Fruit fly (Drosophila melanogaster): ENCODE results near the gene CG13040.

CG13040 gene

DNA sequence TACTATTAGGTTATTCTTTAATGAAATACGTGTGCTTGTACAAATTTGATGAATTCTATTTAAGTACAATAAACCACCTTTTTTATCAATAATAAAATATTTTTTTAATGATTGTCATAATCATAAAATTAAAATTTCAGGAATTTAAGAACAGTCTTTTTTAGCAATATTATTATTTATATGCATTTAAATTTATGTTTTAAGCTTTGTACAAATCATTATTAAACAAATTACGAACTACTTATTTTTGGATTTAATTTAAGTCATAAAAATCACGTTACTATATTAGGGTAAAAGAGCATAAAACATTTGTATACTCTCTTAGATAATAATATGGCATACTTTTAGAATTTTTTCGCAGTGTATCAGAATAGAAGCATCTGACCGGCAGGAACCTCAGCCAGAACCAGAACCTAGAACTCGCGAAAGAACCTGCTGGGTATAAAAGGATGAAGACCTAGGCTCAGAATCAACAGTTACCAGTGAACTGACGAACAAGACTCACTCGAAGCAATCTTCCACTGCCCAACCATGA, 35.6 kb upstream of the CG13040 start, which contains the start of gene Cpr72Ea:
TSS of gene Cpr72Ea (plus strand) at position 485 of the 535 bp plus-strand sequence.
- peak; percentile 17 for TF ChIP-seq CG34367 (tag; optimal IDR thresholded peaks at IDR 0.05)
- TF ChIP-seq Ets98B (GFP tag; IDR thresholded peaks at IDR 0.05) = no peak
- peak; percentile 39 for TF ChIP-seq CG14655 (GFP tag; optimal IDR thresholded peaks at IDR 0.05)
- TF ChIP-seq D1 (tag; optimal IDR thresholded peaks at IDR 0.05) = peak; percentile 49
- TF ChIP-seq rn (GFP tag; IDR thresholded peaks at IDR 0.05) = no peak
- TF ChIP-seq CG13204 (GFP tag; optimal IDR thresholded peaks at IDR 0.05) = no peak
- peak; percentile 73 for TF ChIP-seq CG9948 (tag; optimal IDR thresholded peaks at IDR 0.05)
- TF ChIP-seq CG15710 (tag; optimal IDR thresholded peaks at IDR 0.05) = peak; percentile 55
- TF ChIP-seq CG32121 (GFP tag; IDR thresholded peaks at IDR 0.05) = no peak
- no peak for TF ChIP-seq Pif1B (GFP tag; optimal IDR thresholded peaks at IDR 0.05)
- TF ChIP-seq gl (tag; optimal IDR thresholded peaks at IDR 0.05) = no peak
- TF ChIP-seq CG8301 (tag; optimal IDR thresholded peaks at IDR 0.05) = no peak
- TF ChIP-seq CG8159 (tag; optimal IDR thresholded peaks at IDR 0.05) = peak; percentile 72
- no peak for TF ChIP-seq CG12605 (GFP tag; IDR thresholded peaks at IDR 0.05)
- no peak for TF ChIP-seq fd96Ca (GFP tag; IDR thresholded peaks at IDR 0.05)
- TF ChIP-seq EcR (GFP tag; optimal IDR thresholded peaks at IDR 0.05) = no peak
- no peak for TF ChIP-seq CG4496 (GFP tag; IDR thresholded peaks at IDR 0.05)
- TF ChIP-seq CG10348 (GFP tag; IDR thresholded peaks at IDR 0.05) = no peak
- TF ChIP-seq Snoo (tag; optimal IDR thresholded peaks at IDR 0.05) = no peak
- TF ChIP-seq Pif1A (GFP tag; optimal IDR thresholded peaks at IDR 0.05) = no peak
- peak; percentile 6 for TF ChIP-seq CG17806 (tag; optimal IDR thresholded peaks at IDR 0.05)

DNA sequence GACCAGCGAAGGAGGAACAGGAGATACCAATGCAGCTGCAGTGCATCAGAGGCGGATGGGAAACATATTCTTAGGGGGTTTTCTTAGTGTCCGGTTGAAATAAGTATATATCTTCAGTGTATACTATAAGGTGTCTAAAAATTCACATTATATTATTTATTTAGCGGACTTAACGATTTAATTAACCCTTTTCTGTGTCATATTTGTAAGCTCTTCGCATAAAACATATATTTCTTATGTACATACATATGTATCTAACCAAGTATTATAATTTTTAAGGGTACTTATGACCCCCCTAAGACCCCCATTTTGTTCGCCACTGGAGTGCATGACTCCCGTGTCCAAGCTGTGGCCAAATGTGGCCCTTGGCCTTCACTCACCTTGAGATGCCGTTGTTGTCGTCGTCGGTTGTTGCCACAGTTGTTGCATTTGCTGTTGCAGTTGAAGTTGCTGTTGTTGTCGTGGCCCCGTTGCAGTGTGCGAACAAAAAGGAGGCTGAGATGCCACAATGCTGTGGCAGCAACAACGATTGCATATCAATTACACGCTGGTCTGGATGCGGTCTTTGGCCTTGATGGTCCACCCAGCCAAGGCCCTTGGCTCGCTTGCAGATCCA, 34.8 kb upstream of the CG13040 start:
- TF ChIP-seq EcR (GFP tag; optimal IDR thresholded peaks at IDR 0.05) (peak; percentile 91), CG4496 (GFP tag; IDR thresholded peaks at IDR 0.05) (no peak), CG9948 (tag; optimal IDR thresholded peaks at IDR 0.05) (peak; percentile 98), CG10348 (GFP tag; IDR thresholded peaks at IDR 0.05) (no peak), rn (GFP tag; IDR thresholded peaks at IDR 0.05) (no peak), fd96Ca (GFP tag; IDR thresholded peaks at IDR 0.05) (0 out of 3 replicates have a peak, but pooled peaks have one; percentile 22), gl (tag; optimal IDR thresholded peaks at IDR 0.05) (peak; percentile 86), Ets98B (GFP tag; IDR thresholded peaks at IDR 0.05) (no peak), Pif1B (GFP tag; optimal IDR thresholded peaks at IDR 0.05) (peak; percentile 84), CG12605 (GFP tag; IDR thresholded peaks at IDR 0.05) (no peak), CG13204 (GFP tag; optimal IDR thresholded peaks at IDR 0.05) (peak; percentile 90), CG8301 (tag; optimal IDR thresholded peaks at IDR 0.05) (peak; percentile 67), CG32121 (GFP tag; IDR thresholded peaks at IDR 0.05) (no peak), CG15710 (tag; optimal IDR thresholded peaks at IDR 0.05) (peak; percentile 97), Snoo (tag; optimal IDR thresholded peaks at IDR 0.05) (peak; percentile 73), Pif1A (GFP tag; optimal IDR thresholded peaks at IDR 0.05) (peak; percentile 83), CG34367 (tag; optimal IDR thresholded peaks at IDR 0.05) (peak; percentile 95), D1 (tag; optimal IDR thresholded peaks at IDR 0.05) (peak; percentile 93), CG17806 (tag; optimal IDR thresholded peaks at IDR 0.05) (peak; percentile 94), CG8159 (tag; optimal IDR thresholded peaks at IDR 0.05) (peak; percentile 98), CG14655 (GFP tag; optimal IDR thresholded peaks at IDR 0.05) (peak; percentile 83)

DNA sequence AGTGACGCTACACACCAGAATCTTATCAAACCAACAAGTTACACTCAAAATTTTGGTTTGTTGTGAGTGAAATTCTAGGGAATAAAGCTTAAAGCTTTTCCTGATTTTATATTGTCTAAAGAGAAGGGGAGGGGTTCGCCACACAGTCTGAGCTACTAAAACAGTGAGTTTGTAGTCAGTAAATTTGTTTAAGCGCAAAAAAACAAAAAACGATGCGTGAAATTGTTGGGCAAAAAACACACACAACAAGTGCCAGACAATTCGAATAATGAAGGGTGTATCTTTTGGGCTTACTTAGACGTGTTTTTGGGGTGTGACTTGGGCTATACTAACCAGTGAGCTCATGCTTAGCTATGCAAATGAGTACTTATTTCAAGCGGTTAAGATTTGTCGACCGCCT, 33.2 kb upstream of the CG13040 start:
- TF ChIP-seq Snoo (tag; optimal IDR thresholded peaks at IDR 0.05) = no peak
- no peak for TF ChIP-seq Ets98B (GFP tag; IDR thresholded peaks at IDR 0.05)
- no peak for TF ChIP-seq CG12605 (GFP tag; IDR thresholded peaks at IDR 0.05)
- no peak for TF ChIP-seq fd96Ca (GFP tag; IDR thresholded peaks at IDR 0.05)
- no peak for TF ChIP-seq CG14655 (GFP tag; optimal IDR thresholded peaks at IDR 0.05)
- no peak for TF ChIP-seq Pif1B (GFP tag; optimal IDR thresholded peaks at IDR 0.05)
- no peak for TF ChIP-seq CG17806 (tag; optimal IDR thresholded peaks at IDR 0.05)
- TF ChIP-seq rn (GFP tag; IDR thresholded peaks at IDR 0.05) = no peak

DNA sequence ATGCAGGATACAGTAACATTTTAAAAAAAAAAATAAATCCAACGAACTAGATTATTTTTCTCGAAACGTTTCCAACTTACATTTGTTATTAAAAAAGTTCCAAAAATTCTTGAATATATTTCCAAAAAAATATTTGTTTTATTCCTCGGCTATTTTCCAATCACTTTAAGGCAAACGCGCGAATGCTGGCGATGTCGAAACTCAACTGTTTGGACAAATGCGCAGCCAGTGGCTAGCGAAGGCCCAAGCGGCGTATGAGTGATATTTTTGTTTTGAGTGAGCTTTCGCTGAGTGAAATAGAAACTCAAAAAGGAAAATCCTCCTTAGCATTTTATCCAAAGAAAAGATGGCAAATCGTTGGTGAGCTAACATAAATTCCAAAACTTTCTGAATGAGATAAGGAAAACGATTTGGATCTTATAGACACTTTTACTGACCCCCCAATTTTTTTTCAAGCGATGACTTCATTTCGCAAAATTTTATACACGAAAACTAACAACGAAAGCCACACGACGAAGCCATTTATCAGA, 32.7 kb upstream of the CG13040 start, which contains the start of gene ringer:
TSS of gene ringer (minus strand) at position 210 of the 530 bp plus-strand sequence.
- TF ChIP-seq D1 (tag; optimal IDR thresholded peaks at IDR 0.05) (no peak), Ets98B (GFP tag; IDR thresholded peaks at IDR 0.05) (no peak), CG4496 (GFP tag; IDR thresholded peaks at IDR 0.05) (no peak), fd96Ca (GFP tag; IDR thresholded peaks at IDR 0.05) (no peak)

DNA sequence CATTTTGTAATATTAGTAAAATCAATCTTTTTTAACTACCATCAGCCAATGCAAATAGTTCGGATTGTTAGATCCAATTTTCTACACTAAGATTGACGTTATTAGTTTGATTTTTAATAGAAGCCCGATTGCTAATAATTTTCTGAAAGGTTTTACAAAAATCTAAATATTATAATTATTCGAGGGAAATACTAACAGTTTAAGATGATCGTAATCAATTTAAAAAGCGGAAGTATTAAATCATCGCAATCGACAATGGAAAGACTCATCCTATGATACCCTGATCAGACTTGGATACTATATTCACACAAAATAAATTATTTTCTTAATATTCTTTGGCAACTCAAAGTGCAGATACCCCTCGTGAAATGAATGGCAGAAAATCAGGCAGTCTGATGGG, 31.3 kb upstream of the CG13040 start:
- no peak for TF ChIP-seq CG8301 (tag; optimal IDR thresholded peaks at IDR 0.05)
- TF ChIP-seq CG34367 (tag; optimal IDR thresholded peaks at IDR 0.05) = no peak
- TF ChIP-seq Pif1B (GFP tag; optimal IDR thresholded peaks at IDR 0.05) = no peak
- TF ChIP-seq CG15710 (tag; optimal IDR thresholded peaks at IDR 0.05) = peak; percentile 16
- TF ChIP-seq Snoo (tag; optimal IDR thresholded peaks at IDR 0.05) = no peak
- peak; percentile 62 for TF ChIP-seq CG8159 (tag; optimal IDR thresholded peaks at IDR 0.05)
- TF ChIP-seq CG9948 (tag; optimal IDR thresholded peaks at IDR 0.05) = peak; percentile 27
- no peak for TF ChIP-seq CG12605 (GFP tag; IDR thresholded peaks at IDR 0.05)
- no peak for TF ChIP-seq Ets98B (GFP tag; IDR thresholded peaks at IDR 0.05)
- no peak for TF ChIP-seq gl (tag; optimal IDR thresholded peaks at IDR 0.05)
- no peak for TF ChIP-seq rn (GFP tag; IDR thresholded peaks at IDR 0.05)
- peak; percentile 52 for TF ChIP-seq D1 (tag; optimal IDR thresholded peaks at IDR 0.05)

All from whole organism, pupa.